Worm (Caenorhabditis elegans): ENCODE measurements around the gene F02D10.2.

F02D10.2 gene

ce11 chrX:13506493-13506892, 42.8 kb upstream of the F02D10.2 start:
- no peak for TF ChIP-seq aha-1 (tag; optimal IDR thresholded peaks at IDR 0.05)
- TF ChIP-seq lin-13 (GFP tag; optimal IDR thresholded peaks at IDR 0.05) = no peak
- no peak for TF ChIP-seq pag-3 (tag; optimal IDR thresholded peaks at IDR 0.05; ENCODE audit: borderline replicate concordance, insufficient read depth)
- no peak for TF ChIP-seq jun-1 (tag; optimal IDR thresholded peaks at IDR 0.05)
- TF ChIP-seq lin-35 (GFP tag; optimal IDR thresholded peaks at IDR 0.05) = no peak
- TF ChIP-seq ceh-88 (GFP tag; IDR thresholded peaks at IDR 0.05) = no peak
- TF ChIP-seq lin-14 (GFP tag; optimal IDR thresholded peaks at IDR 0.05) = no peak

DNA sequence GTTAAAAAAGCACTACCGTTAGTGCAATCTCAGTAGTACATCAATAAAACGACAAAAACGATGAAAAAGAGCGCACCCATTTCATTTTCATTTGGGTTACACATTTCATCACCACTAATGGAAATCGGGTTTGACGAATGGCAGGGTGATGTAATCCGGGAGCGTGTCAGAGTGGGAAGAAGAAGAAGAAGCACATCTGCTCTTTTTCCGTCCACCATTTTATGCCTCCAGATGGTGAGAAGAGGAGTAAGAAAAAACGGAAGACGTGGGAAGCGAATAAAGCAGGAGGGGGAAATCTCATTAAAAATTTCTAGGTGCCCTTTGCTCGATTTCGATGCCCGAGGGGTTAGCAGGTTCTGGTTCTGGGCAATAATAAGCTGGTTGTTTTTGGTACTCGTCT, 42.4 kb upstream of the F02D10.2 start:
- TF ChIP-seq ceh-63 (GFP tag; optimal IDR thresholded peaks at IDR 0.05) = peak; percentile 56
- no peak for TF ChIP-seq unc-98 (GFP tag; IDR thresholded peaks at IDR 0.05)
- TF ChIP-seq lin-14 (GFP tag; optimal IDR thresholded peaks at IDR 0.05) = peak; percentile 33
- no peak for TF ChIP-seq Y116A8C.19 (tag; optimal IDR thresholded peaks at IDR 0.05; ENCODE audit: borderline replicate concordance)
- TF ChIP-seq ceh-82 (tag; optimal IDR thresholded peaks at IDR 0.05) = peak in 1 of 3 experiments; percentile 26

DNA sequence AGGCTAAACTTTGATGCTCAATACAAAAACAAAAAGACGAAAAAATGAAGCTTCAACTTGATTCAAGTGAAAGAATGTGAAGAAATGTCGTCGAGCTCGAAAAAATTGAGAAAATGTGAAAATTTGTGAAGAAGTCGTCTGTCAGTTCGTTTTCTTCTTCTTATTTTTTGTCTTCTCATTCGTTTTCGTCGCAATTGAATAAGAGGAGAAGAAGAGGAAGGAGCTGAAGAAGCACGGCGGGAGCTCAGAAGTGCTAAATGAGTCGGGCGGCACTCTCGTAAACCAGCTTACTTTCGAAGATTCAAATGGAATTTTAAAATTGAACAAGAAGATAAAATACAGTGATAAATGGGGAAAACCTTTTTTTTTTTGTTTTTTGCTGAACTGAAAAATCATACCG, 41.5 kb upstream of the F02D10.2 start:
- TF ChIP-seq C16A3.4 (tag; optimal IDR thresholded peaks at IDR 0.05) (no peak), nhr-77 (tag; optimal IDR thresholded peaks at IDR 0.05) (no peak), fkh-10 (GFP tag; optimal IDR thresholded peaks at IDR 0.05) (peak; percentile 70), mdl-1 (tag; optimal IDR thresholded peaks at IDR 0.05) (no peak), C04F5.9 (tag; optimal IDR thresholded peaks at IDR 0.05) (no peak), unc-62 (GFP tag; optimal IDR thresholded peaks at IDR 0.05) (no peak), hpl-2 (GFP tag; optimal IDR thresholded peaks at IDR 0.05) (no peak), lin-14 (GFP tag; optimal IDR thresholded peaks at IDR 0.05) (peak; percentile 5), lir-3 (tag; optimal IDR thresholded peaks at IDR 0.05; ENCODE audit: poor library complexity) (no peak), ztf-4 (tag; optimal IDR thresholded peaks at IDR 0.05) (no peak), nhr-84 (tag; optimal IDR thresholded peaks at IDR 0.05) (no peak), lin-35 (GFP tag; optimal IDR thresholded peaks at IDR 0.05) (no peak), C34B4.2 (tag; optimal IDR thresholded peaks at IDR 0.05) (no peak)

DNA sequence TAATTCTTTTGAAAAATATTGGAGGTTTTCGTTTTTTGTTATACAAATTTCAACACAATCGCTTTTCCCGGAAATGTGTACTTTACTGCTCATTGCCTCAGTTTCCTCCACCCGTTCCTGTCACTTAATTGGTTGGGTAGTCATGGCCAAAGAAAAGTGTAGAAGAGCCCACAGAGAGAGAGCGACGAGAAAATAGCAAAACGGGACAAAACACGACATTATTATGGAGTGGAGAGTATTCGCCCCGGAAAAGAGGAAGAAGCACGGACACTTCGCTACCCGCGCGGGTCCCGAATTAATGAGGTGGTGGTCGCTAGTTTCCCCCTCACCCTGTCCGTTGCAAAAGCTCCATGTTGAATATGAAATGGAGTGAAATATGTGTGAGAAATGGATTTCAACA, 40.1 kb upstream of the F02D10.2 start:
- TF ChIP-seq unc-62 (GFP tag; optimal IDR thresholded peaks at IDR 0.05) (no peak), isw-1 (GFP tag; IDR thresholded peaks at IDR 0.05) (no peak), xbp-1 (tag; optimal IDR thresholded peaks at IDR 0.05) (no peak), unc-30 (tag; optimal IDR thresholded peaks at IDR 0.05) (no peak), hlh-4 (tag; optimal IDR thresholded peaks at IDR 0.05) (no peak), lin-35 (GFP tag; optimal IDR thresholded peaks at IDR 0.05) (no peak), ztf-4 (tag; optimal IDR thresholded peaks at IDR 0.05) (no peak), efl-3 (GFP tag; optimal IDR thresholded peaks at IDR 0.05) (no peak), C34B4.2 (tag; optimal IDR thresholded peaks at IDR 0.05) (no peak), fkh-8 (tag; optimal IDR thresholded peaks at IDR 0.05) (peak; percentile 21), F16B12.6 (tag; optimal IDR thresholded peaks at IDR 0.05) (no peak), lin-14 (GFP tag; optimal IDR thresholded peaks at IDR 0.05) (peak; percentile 35), nhr-237 (tag; optimal IDR thresholded peaks at IDR 0.05) (no peak), ceh-63 (GFP tag; optimal IDR thresholded peaks at IDR 0.05) (no peak), dpl-1 (GFP tag; optimal IDR thresholded peaks at IDR 0.05) (no peak), pag-3 (tag; optimal IDR thresholded peaks at IDR 0.05; ENCODE audit: borderline replicate concordance, insufficient read depth) (no peak), ets-5 (GFP tag; IDR thresholded peaks at IDR 0.05) (no peak)

- peak; percentile 52 for TF ChIP-seq swsn-7 (tag; optimal IDR thresholded peaks at IDR 0.05)
- TF ChIP-seq dsc-1 (tag; optimal IDR thresholded peaks at IDR 0.05) = peak; percentile 7
- no peak for TF ChIP-seq nhr-28 (tag; optimal IDR thresholded peaks at IDR 0.05)
- TF ChIP-seq mep-1 (tag; optimal IDR thresholded peaks at IDR 0.05) = peak; percentile 23
- peak; percentile 51 for TF ChIP-seq nhr-47 (tag; optimal IDR thresholded peaks at IDR 0.05)
- peak; percentile 18 for TF ChIP-seq snu-23 (GFP tag; optimal IDR thresholded peaks at IDR 0.05)
- peak; percentile 9 for TF ChIP-seq lin-15B (tag; optimal IDR thresholded peaks at IDR 0.05)
- TF ChIP-seq jun-1 (tag; optimal IDR thresholded peaks at IDR 0.05) = no peak
- TF ChIP-seq nhr-71 (tag; optimal IDR thresholded peaks at IDR 0.05) = peak; percentile 46
- TF ChIP-seq fkh-8 (tag; optimal IDR thresholded peaks at IDR 0.05) = peak; percentile 66
- peak in 2 of 3 experiments; percentile 54 to 75 for TF ChIP-seq ceh-82 (tag; optimal IDR thresholded peaks at IDR 0.05)
- peak; percentile 86 for TF ChIP-seq lin-14 (GFP tag; optimal IDR thresholded peaks at IDR 0.05)
- TF ChIP-seq ceh-63 (GFP tag; optimal IDR thresholded peaks at IDR 0.05) = no peak
- TF ChIP-seq unc-86 (tag; optimal IDR thresholded peaks at IDR 0.05) = peak; percentile 33
- peak; percentile 44 for TF ChIP-seq fkh-10 (GFP tag; optimal IDR thresholded peaks at IDR 0.05)
- peak; percentile 28 for TF ChIP-seq tbx-2 (tag; optimal IDR thresholded peaks at IDR 0.05)
- peak; percentile 33 for TF ChIP-seq xbp-1 (tag; optimal IDR thresholded peaks at IDR 0.05)
- TF ChIP-seq lsy-2 (tag; optimal IDR thresholded peaks at IDR 0.05) = peak; percentile 9 to 51
- TF ChIP-seq sox-4 (tag; optimal IDR thresholded peaks at IDR 0.05) = no peak
- no peak for TF ChIP-seq nhr-237 (tag; optimal IDR thresholded peaks at IDR 0.05)
- peak; percentile 30 for TF ChIP-seq isw-1 (GFP tag; IDR thresholded peaks at IDR 0.05)
- TF ChIP-seq lin-35 (GFP tag; optimal IDR thresholded peaks at IDR 0.05) = peak in 1 of 2 experiments; percentile 5
Measured at ce11 chrX:13502282-13502681, 38.6 kb upstream of the F02D10.2 start.

All from whole organism, L1 larva.